Worm (Caenorhabditis elegans): ENCODE results near the gene ceh-24.

ce11 chrV:13796246-13796776 is 16.7 kb upstream of the ceh-24 start, which contains the start of gene twk-32:
- no peak for TF ChIP-seq nhr-77 (tag; optimal IDR thresholded peaks at IDR 0.05)
- TF ChIP-seq R02D3.7 (tag; optimal IDR thresholded peaks at IDR 0.05), result no peak
- no peak for TF ChIP-seq mdl-1 (tag; optimal IDR thresholded peaks at IDR 0.05)
- TF ChIP-seq ceh-16 (tag; optimal IDR thresholded peaks at IDR 0.05), result no peak
- no peak for TF ChIP-seq snpc-4 (tag; optimal IDR thresholded peaks at IDR 0.05)
- no peak for TF ChIP-seq nhr-237 (tag; optimal IDR thresholded peaks at IDR 0.05)
- no peak for TF ChIP-seq elt-1 (tag; optimal IDR thresholded peaks at IDR 0.05)
- no peak for TF ChIP-seq mab-5 (tag; optimal IDR thresholded peaks at IDR 0.05)
- TF ChIP-seq lin-39 (tag; optimal IDR thresholded peaks at IDR 0.05), result no peak
- TF ChIP-seq nhr-23 (tag; optimal IDR thresholded peaks at IDR 0.05), result no peak
